Fruit fly (Drosophila melanogaster) whole organism, embryonic: Measurements from ENCODE around the gene CG13659.

Experiments
- Abd-B ChIP-seq: fragments of 200-800 bp; sonication (Bioruptor generic); optimal IDR thresholded peaks from 2 replicates; lab custom pipeline; 2018; ENCODE audit warnings: missing biosample characterization, mild to moderate bottlenecking, missing genetic modification characterization, moderate library complexity
- Bgb ChIP-seq: fragments of 200-800 bp; sonication (Bioruptor generic); IDR thresholded peaks from 2 replicates; pipeline ENCODE4 v1.3.6; 2022; ENCODE audit warnings: missing biosample characterization, missing genetic modification characterization; ENCODE audit not compliant: partially characterized antibody
- CG11695 ChIP-seq: fragments of 200-800 bp; sonication (Bioruptor generic); IDR thresholded peaks from 3 replicates; pipeline ENCODE4 v1.3.6; 2022; ENCODE audit warnings: missing biosample characterization, missing genetic modification characterization
- CG11723 ChIP-seq: fragments of 200-800 bp; sonication (Bioruptor generic); optimal IDR thresholded peaks from 2 replicates; lab custom pipeline; 2017; ENCODE audit warnings: missing biosample characterization, mild to moderate bottlenecking, missing genetic modification characterization
- CG13424 ChIP-seq: fragments of 200-800 bp; sonication (Bioruptor generic); optimal IDR thresholded peaks from 2 replicates; lab custom pipeline; 2019; ENCODE audit warnings: missing biosample characterization, mild to moderate bottlenecking, missing genetic modification characterization, moderate library complexity
- CG1647 ChIP-seq: fragments of 200-800 bp; sonication (Bioruptor generic); optimal IDR thresholded peaks from 3 replicates; lab custom pipeline; 2016; ENCODE audit warnings: missing biosample characterization, missing genetic modification characterization
- CG17802 ChIP-seq: fragments of 200-800 bp; sonication (Bioruptor generic); optimal IDR thresholded peaks from 2 replicates; lab custom pipeline; 2018; ENCODE audit warnings: missing biosample characterization, mild to moderate bottlenecking, missing genetic modification characterization, moderate library complexity
- CG18011 ChIP-seq: fragments of 200-800 bp; sonication (Bioruptor generic); optimal IDR thresholded peaks from 2 replicates; lab custom pipeline; 2017; ENCODE audit warnings: missing biosample characterization, missing genetic modification characterization, mild to moderate bottlenecking, moderate library complexity, missing genotype
- CG1832 ChIP-seq: fragments of 200-800 bp; sonication (Bioruptor generic); optimal IDR thresholded peaks from 2 replicates; lab custom pipeline; 2017; ENCODE audit warnings: missing biosample characterization, mild to moderate bottlenecking, missing genetic modification characterization, inconsistent platforms
- CG34224 ChIP-seq: fragments of 200-800 bp; sonication (Bioruptor generic); IDR thresholded peaks from 3 replicates; pipeline ENCODE4 v1.3.6; 2022; ENCODE audit warnings: missing biosample characterization, missing genetic modification characterization; ENCODE audit not compliant: partially characterized antibody
- CG3726 ChIP-seq: fragments of 200-800 bp; sonication (Bioruptor generic); IDR thresholded peaks from 3 replicates; pipeline ENCODE4, ENCODE4 v1.3.6; 2022; ENCODE audit warnings: missing biosample characterization, missing genetic modification characterization
- CG3838 ChIP-seq: fragments of 200-800 bp; sonication (Bioruptor generic); optimal IDR thresholded peaks from 3 replicates; lab custom pipeline; 2016; ENCODE audit warnings: missing biosample characterization, missing genetic modification characterization
- CG3995 ChIP-seq: fragments of 200-800 bp; sonication (Bioruptor generic); optimal IDR thresholded peaks from 3 replicates; lab custom pipeline; 2016; ENCODE audit warnings: missing biosample characterization, missing genetic modification characterization
- CG4707 ChIP-seq: fragments of 200-800 bp; sonication (Bioruptor generic); optimal IDR thresholded peaks from 2 replicates; lab custom pipeline; 2018; ENCODE audit warnings: missing biosample characterization, mild to moderate bottlenecking, missing genetic modification characterization, moderate library complexity
- CG4854 ChIP-seq: fragments of 200-800 bp; sonication (Bioruptor generic); optimal IDR thresholded peaks from 2 replicates; lab custom pipeline; 2016; ENCODE audit warnings: missing biosample characterization, missing genetic modification characterization, inconsistent platforms
- CG7786 ChIP-seq: fragments of 200-800 bp; sonication (Bioruptor generic); optimal IDR thresholded peaks from 2 replicates; lab custom pipeline; 2016; ENCODE audit warnings: missing biosample characterization, missing genetic modification characterization
- CG9609 ChIP-seq: fragments of 200-800 bp; sonication (Bioruptor generic); optimal IDR thresholded peaks from 3 replicates; lab custom pipeline; 2016; ENCODE audit warnings: missing biosample characterization, missing genetic modification characterization
- CG9727 ChIP-seq: fragments of 200-800 bp; sonication (Bioruptor generic); optimal IDR thresholded peaks from 3 replicates; lab custom pipeline; 2017; ENCODE audit warnings: missing biosample characterization, mild to moderate bottlenecking, missing genetic modification characterization
- CG9797 ChIP-seq: fragments of 200-800 bp; sonication (Bioruptor generic); optimal IDR thresholded peaks from 3 replicates; lab custom pipeline; 2018; ENCODE audit warnings: missing biosample characterization, mild to moderate bottlenecking, missing genetic modification characterization
- Dfd ChIP-seq, 2 experiments: fragments of >200 bp; optimal IDR thresholded peaks; 2 replicates each; lab custom pipeline; 2017; ENCODE audit warnings: missing biosample characterization in 2 of 2, missing genetic modification characterization in 2 of 2
- Dp ChIP-seq: fragments of 200-800 bp; sonication (Bioruptor generic); optimal IDR thresholded peaks from 2 replicates; lab custom pipeline; 2018; ENCODE audit warnings: missing biosample characterization, mild to moderate bottlenecking, missing genetic modification characterization, moderate library complexity
- Ets65A ChIP-seq: fragments of 200-800 bp; sonication (Bioruptor generic); peaks from one replicate; lab custom pipeline; 2016; ENCODE audit warnings: missing biosample characterization, missing genetic modification characterization
- GATAe ChIP-seq: fragments of 200-800 bp; sonication (Bioruptor generic); conservative IDR thresholded peaks from 2 replicates; pipeline ENCODE4 v1.3.6; 2022; ENCODE audit warnings: missing biosample characterization, missing genetic modification characterization
- Hr39 ChIP-seq: fragments of >200 bp; optimal IDR thresholded peaks from 2 replicates; lab custom pipeline; 2017
- Jarid2 ChIP-seq: fragments of 200-800 bp; sonication (Bioruptor generic); optimal IDR thresholded peaks from 3 replicates; lab custom pipeline; 2017; ENCODE audit warnings: mild to moderate bottlenecking, missing biosample characterization, missing genetic modification reagents, missing genetic modification characterization
- Mrtf ChIP-seq: fragments of 200-800 bp; sonication (Bioruptor generic); IDR thresholded peaks from 3 replicates; pipeline ENCODE4 v1.3.6; 2022; ENCODE audit warnings: missing biosample characterization, missing genetic modification characterization
- Nf-YB ChIP-seq: fragments of 200-800 bp; sonication (Bioruptor generic); optimal IDR thresholded peaks from 3 replicates; lab custom pipeline; 2019; ENCODE audit warnings: missing biosample characterization, mild to moderate bottlenecking, missing genetic modification characterization, moderate library complexity
- Nf-YC ChIP-seq: fragments of 200-800 bp; optimal IDR thresholded peaks from 3 replicates; lab custom pipeline; 2019; ENCODE audit warnings: missing biosample characterization, mild to moderate bottlenecking, missing genetic modification characterization, moderate library complexity
- TFAM ChIP-seq: fragments of 200-800 bp; sonication (Bioruptor generic); optimal IDR thresholded peaks from 2 replicates; lab custom pipeline; 2017; ENCODE audit warnings: missing biosample characterization, missing genetic modification characterization, inconsistent platforms
- Xrp1 ChIP-seq: fragments of 200-800 bp; sonication (Bioruptor generic); IDR thresholded peaks from 2 replicates; pipeline ENCODE4 v1.3.6; 2022; ENCODE audit warnings: missing biosample characterization, missing genetic modification characterization
- ac ChIP-seq: fragments of 200-800 bp; sonication (Bioruptor generic); optimal IDR thresholded peaks from 3 replicates; lab custom pipeline; 2017; ENCODE audit warnings: missing biosample characterization, mild to moderate bottlenecking, missing genetic modification characterization
- ara ChIP-seq: fragments of 200-800 bp; sonication (Bioruptor generic); IDR thresholded peaks from 2 replicates; pipeline ENCODE4 v1.3.6; 2022; ENCODE audit warnings: missing biosample characterization, missing genetic modification characterization
- bcd ChIP-seq: fragments of 200-800 bp; sonication (Bioruptor generic); optimal IDR thresholded peaks from 2 replicates; lab custom pipeline; 2017; ENCODE audit warnings: missing biosample characterization, mild to moderate bottlenecking, missing genetic modification characterization
- bigmax ChIP-seq: fragments of 200-800 bp; sonication (Bioruptor generic); optimal IDR thresholded peaks from 2 replicates; lab custom pipeline; 2018; ENCODE audit warnings: missing biosample characterization, mild to moderate bottlenecking, missing genetic modification characterization
- fu2 ChIP-seq: fragments of 200-800 bp; sonication (Bioruptor generic); optimal IDR thresholded peaks from 2 replicates; lab custom pipeline; 2016; ENCODE audit warnings: missing biosample characterization, missing genetic modification characterization
- grn ChIP-seq: fragments of 200-800 bp; sonication (Bioruptor generic); optimal IDR thresholded peaks from 3 replicates; lab custom pipeline; 2017; ENCODE audit warnings: missing biosample characterization, missing genetic modification characterization
- lilli ChIP-seq: fragments of 200-800 bp; sonication (Bioruptor generic); optimal IDR thresholded peaks from 3 replicates; lab custom pipeline; 2016; ENCODE audit warnings: missing biosample characterization, missing genetic modification characterization
- odd ChIP-seq: fragments of 200-800 bp; sonication (Bioruptor generic); optimal IDR thresholded peaks from 2 replicates; lab custom pipeline; 2017; ENCODE audit warnings: missing biosample characterization, mild to moderate bottlenecking, missing genetic modification characterization
- p53 ChIP-seq: fragments of 200-800 bp; sonication (Bioruptor generic); optimal IDR thresholded peaks from 2 replicates; lab custom pipeline; 2016; ENCODE audit warnings: missing biosample characterization, missing genetic modification characterization
- pb ChIP-seq: fragments of 200-800 bp; sonication (Bioruptor generic); optimal IDR thresholded peaks from 3 replicates; lab custom pipeline; 2016; ENCODE audit warnings: missing biosample characterization, missing genetic modification characterization
- pho ChIP-seq: fragments of 200-800 bp; sonication (Bioruptor generic); optimal IDR thresholded peaks from 2 replicates; lab custom pipeline; 2016; ENCODE audit warnings: missing biosample characterization, missing genetic modification characterization
- shn ChIP-seq: fragments of 200-800 bp; sonication (Bioruptor generic); optimal IDR thresholded peaks from 3 replicates; lab custom pipeline; 2016; ENCODE audit warnings: missing biosample characterization, missing genetic modification characterization
- yki ChIP-seq: fragments of >200 bp; optimal IDR thresholded peaks from 3 replicates; lab custom pipeline; 2018

CG13659 gene

DNA sequence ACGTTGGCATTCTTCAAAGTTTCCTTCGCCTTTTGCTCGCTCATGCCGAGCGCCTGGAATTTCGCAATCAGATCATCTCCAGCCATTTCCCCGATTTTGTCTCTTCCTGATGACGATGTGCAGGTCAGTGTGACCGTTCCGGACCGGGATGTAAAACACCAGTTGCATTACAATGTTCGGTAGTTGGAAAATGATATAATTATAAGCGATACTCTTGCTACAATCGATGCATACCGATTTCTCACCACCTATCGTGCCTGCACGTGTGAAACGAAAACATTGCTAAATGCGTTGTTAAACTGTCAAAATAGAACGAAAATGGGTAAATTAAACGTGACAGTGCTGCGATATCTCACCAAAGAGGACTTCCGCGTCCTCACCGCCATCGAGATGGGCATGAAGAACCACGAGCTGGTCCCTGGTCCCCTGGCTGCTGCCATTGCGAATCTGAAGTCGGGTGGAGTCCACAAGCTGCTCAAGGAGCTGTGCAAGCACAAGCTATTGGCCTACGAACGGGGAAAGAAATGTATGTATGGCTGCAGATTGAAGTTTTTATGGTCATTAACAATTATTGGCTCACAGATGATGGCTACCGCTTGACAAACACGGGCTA, 35.0 kb upstream of the CG13659 start, which contains the start of the genes GlnRS and RIOK2 (continued):
- no peak for TF ChIP-seq shn
- TF ChIP-seq CG7786, result peak; percentile 10
- peak; percentile 98 for TF ChIP-seq Bgb
- TF ChIP-seq CG1647 (GFP tag; lab: Kevin White, UChicago), result no peak
- no peak for TF ChIP-seq GATAe (GFP tag; lab: Robert Waterston, UW)
- no peak for TF ChIP-seq CG3726
- peak; percentile 92 for TF ChIP-seq CG17802
- TF ChIP-seq Dp (GFP tag; lab: Kevin White, UChicago), result peak; percentile 32
- peak; percentile 97 for TF ChIP-seq CG34224 (GFP tag; lab: Robert Waterston, UW)
- TF ChIP-seq pho (GFP tag; lab: Kevin White, UChicago), result peak; percentile 5
- peak; percentile 94 for TF ChIP-seq CG9797 (GFP tag; lab: Kevin White, UChicago)
- TF ChIP-seq lilli (GFP tag; lab: Kevin White, UChicago), result peak; percentile 37
- no peak for TF ChIP-seq Jarid2 (GFP tag; lab: Kevin White, UChicago)
- no peak for TF ChIP-seq yki (lab: Kevin White, UChicago)
- no peak for TF ChIP-seq ac (GFP tag; lab: Kevin White, UChicago)
- TF ChIP-seq odd (GFP tag; lab: Kevin White, UChicago), result no peak
- no peak for TF ChIP-seq Mrtf
- no peak for TF ChIP-seq ara (GFP tag; lab: Robert Waterston, UW)
- peak; percentile 55 for TF ChIP-seq bigmax (GFP tag; lab: Kevin White, UChicago)
- TF ChIP-seq Abd-B (GFP tag; lab: Kevin White, UChicago), result no peak
- TF ChIP-seq Nf-YB (GFP tag; lab: Kevin White, UChicago), result no peak
- TF ChIP-seq Nf-YC (tag; lab: Kevin White, UChicago), result no peak
- no peak for TF ChIP-seq CG4707 (GFP tag; lab: Kevin White, UChicago)
- TF ChIP-seq Xrp1, result 0 out of 2 replicates have a peak, but pooled peaks have one; percentile 15
- TF ChIP-seq CG9727 (GFP tag; lab: Kevin White, UChicago), result peak; percentile 0
- peak in 1 of 2 experiments; percentile 79 for TF ChIP-seq Dfd (GFP tag; optimal IDR thresholded peaks at IDR 0.05; lab: Kevin White, UChicago)
- TF ChIP-seq TFAM (GFP tag; lab: Kevin White, UChicago), result no peak
- TF ChIP-seq pb, result no peak
- no peak for TF ChIP-seq CG11723 (GFP tag; lab: Kevin White, UChicago)
- peak; percentile 16 for TF ChIP-seq CG9609 (GFP tag; lab: Kevin White, UChicago)
- peak; percentile 7 for TF ChIP-seq grn (GFP tag; lab: Kevin White, UChicago)
- no peak for TF ChIP-seq CG3838 (GFP tag; lab: Kevin White, UChicago)
- TF ChIP-seq CG13424 (tag; lab: Kevin White, UChicago), result peak; percentile 14
- no peak for TF ChIP-seq bcd (GFP tag; lab: Kevin White, UChicago)
- no peak for TF ChIP-seq fu2 (GFP tag; lab: Kevin White, UChicago)
- TF ChIP-seq CG3995 (GFP tag; lab: Kevin White, UChicago), result peak; percentile 50
- TF ChIP-seq Hr39 (lab: Kevin White, UChicago), result no peak
- TF ChIP-seq p53 (GFP tag; lab: Kevin White, UChicago), result peak; percentile 32
- no peak for TF ChIP-seq CG18011 (GFP tag; lab: Kevin White, UChicago)
- TF ChIP-seq CG11695 (GFP tag; lab: Robert Waterston, UW), result no peak
- no peak for TF ChIP-seq CG4854 (GFP tag; lab: Kevin White, UChicago)

DNA sequence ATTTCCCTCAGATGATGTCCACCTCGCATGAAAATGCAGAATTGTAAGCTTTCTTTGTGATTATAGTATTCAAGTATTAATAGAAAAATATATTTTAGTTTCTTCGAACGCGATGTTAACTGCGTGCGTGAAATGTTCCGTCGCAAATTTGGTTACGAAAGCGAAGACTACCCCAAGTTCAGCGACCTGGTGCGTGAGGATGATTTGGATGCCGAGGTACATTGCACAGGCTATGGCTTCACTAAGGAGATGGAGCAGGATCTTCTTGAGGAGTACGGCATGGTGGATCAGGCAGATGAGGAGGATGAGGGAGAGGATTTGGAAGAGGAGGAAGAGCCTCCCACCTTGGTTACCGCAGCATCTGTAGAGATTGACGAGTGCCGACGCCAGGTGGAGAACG, 33.9 kb upstream of the CG13659 start:
- TF ChIP-seq Ets65A (GFP tag; lab: Kevin White, UChicago), result peak; percentile 92
- no peak for TF ChIP-seq CG1832 (GFP tag; lab: Kevin White, UChicago)
